Worm (Caenorhabditis elegans): ENCODE results near the gene T13H5.8.

Gene T13H5.8

DNA sequence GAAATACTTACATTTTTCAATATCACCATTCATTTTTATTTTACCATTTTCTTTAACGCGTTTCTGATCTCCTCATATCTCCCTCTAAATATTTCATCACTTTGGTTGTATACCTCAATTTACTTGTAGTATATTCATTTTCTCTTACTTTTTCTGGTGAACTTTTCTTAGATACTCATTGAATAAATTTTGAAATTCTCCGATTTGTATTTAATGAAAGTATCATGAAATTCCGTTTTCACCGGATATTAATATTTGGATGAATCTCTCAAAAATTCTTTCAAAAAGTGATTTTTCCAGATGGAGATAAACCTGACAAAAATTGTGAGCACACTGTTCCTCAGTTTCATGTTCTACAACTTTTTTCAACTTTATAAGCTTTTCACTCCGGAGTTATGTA, at the start of gene T13H5.8:
Gene T13H5.8, plus strand, starts transcription at position 301 of the 400 bp plus-strand sequence.
- TF ChIP-seq unc-39 (tag; optimal IDR thresholded peaks at IDR 0.05): no peak
- TF ChIP-seq egl-27 (tag; optimal IDR thresholded peaks at IDR 0.05): no peak
- TF ChIP-seq ama-1 (optimal IDR thresholded peaks at IDR 0.05): no peak
- TF ChIP-seq ceh-9 (tag; optimal IDR thresholded peaks at IDR 0.05): no peak
- TF ChIP-seq ztf-4 (tag; optimal IDR thresholded peaks at IDR 0.05): no peak
- no peak for TF ChIP-seq snpc-4 (tag; optimal IDR thresholded peaks at IDR 0.05)
- no peak for TF ChIP-seq fkh-10 (GFP tag; optimal IDR thresholded peaks at IDR 0.05)
- TF ChIP-seq ZK546.5 (tag; optimal IDR thresholded peaks at IDR 0.05): no peak
- no peak for TF ChIP-seq lin-15B (tag; optimal IDR thresholded peaks at IDR 0.05)
- no peak for TF ChIP-seq nfya-1 (tag; optimal IDR thresholded peaks at IDR 0.05; ENCODE audit: insufficient read depth)
- TF ChIP-seq ceh-16 (tag; optimal IDR thresholded peaks at IDR 0.05): no peak
- no peak for TF ChIP-seq pha-4 (tag; optimal IDR thresholded peaks at IDR 0.05)
- no peak for TF ChIP-seq unc-62 (GFP tag; optimal IDR thresholded peaks at IDR 0.05)
- TF ChIP-seq aly-2 (tag; optimal IDR thresholded peaks at IDR 0.05): no peak
- no peak for TF ChIP-seq nhr-11 (tag; optimal IDR thresholded peaks at IDR 0.05)

DNA sequence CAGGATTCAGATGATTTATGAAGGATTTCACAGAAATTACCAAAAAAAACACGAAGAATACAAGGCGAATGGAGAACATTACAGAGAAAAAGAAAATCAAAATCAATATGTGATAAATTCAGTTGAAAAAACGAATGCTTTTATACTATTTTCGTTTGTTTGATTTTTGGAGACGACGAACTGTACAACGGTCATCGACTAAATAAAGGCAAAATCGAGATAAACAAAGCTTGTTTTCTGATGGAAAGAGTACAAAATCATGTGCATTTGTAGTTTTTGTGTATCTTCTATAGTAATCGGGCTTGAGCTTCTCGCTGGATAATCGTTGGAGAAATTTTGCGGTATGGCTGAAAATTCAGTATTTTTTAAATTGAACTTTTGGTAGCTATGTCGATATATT, 47.2 kb upstream of the T13H5.8 start, which contains the start of gene M05D6.8:
Gene M05D6.8, minus strand, starts transcription at position 101 of the 400 bp plus-strand sequence.
- TF ChIP-seq R02D3.7 (tag; optimal IDR thresholded peaks at IDR 0.05): no peak
- TF ChIP-seq snpc-4 (tag; optimal IDR thresholded peaks at IDR 0.05): no peak
- no peak for TF ChIP-seq daf-12 (tag; optimal IDR thresholded peaks at IDR 0.05)
- TF ChIP-seq lin-39 (tag; optimal IDR thresholded peaks at IDR 0.05): no peak
- no peak for TF ChIP-seq skn-1 (tag; optimal IDR thresholded peaks at IDR 0.05)
- no peak for TF ChIP-seq ceh-16 (tag; optimal IDR thresholded peaks at IDR 0.05)
- no peak for TF ChIP-seq nhr-12 (tag; optimal IDR thresholded peaks at IDR 0.05)
- TF ChIP-seq mdl-1 (tag; optimal IDR thresholded peaks at IDR 0.05): no peak
- no peak for TF ChIP-seq nhr-23 (tag; optimal IDR thresholded peaks at IDR 0.05)
- TF ChIP-seq ceh-28 (tag; optimal IDR thresholded peaks at IDR 0.05): no peak
- no peak for TF ChIP-seq egl-5 (tag; optimal IDR thresholded peaks at IDR 0.05)
- TF ChIP-seq ztf-11 (tag; optimal IDR thresholded peaks at IDR 0.05): no peak
- no peak for TF ChIP-seq mml-1 (tag; optimal IDR thresholded peaks at IDR 0.05)
- no peak for TF ChIP-seq nhr-76 (tag; optimal IDR thresholded peaks at IDR 0.05)
- TF ChIP-seq eor-1 (tag; optimal IDR thresholded peaks at IDR 0.05): no peak
- TF ChIP-seq sea-2 (GFP tag; optimal IDR thresholded peaks at IDR 0.05): no peak
- no peak for TF ChIP-seq nhr-237 (tag; optimal IDR thresholded peaks at IDR 0.05)
- TF ChIP-seq lsy-12 (tag; optimal IDR thresholded peaks at IDR 0.05): no peak

DNA sequence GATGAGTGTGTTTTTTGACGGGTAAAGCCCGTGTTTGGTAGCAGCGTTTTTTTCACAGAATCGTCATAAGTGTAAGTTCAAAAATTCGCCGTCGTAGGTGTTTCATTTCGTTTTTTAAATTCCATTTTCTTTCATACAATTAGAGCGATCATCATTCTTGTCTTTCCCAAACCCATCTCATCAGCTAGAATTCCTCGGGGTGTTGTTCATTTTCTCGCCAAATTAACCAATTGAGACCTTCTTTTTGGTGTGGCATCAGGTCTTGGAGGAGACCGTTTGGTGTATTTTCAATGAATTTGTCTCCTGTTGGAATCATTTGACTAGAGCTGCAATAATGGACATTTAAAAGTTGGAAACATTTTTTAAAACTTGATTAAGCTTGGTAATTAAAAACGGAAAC, 45.4 kb upstream of the T13H5.8 start:
- TF ChIP-seq pha-4 (tag; optimal IDR thresholded peaks at IDR 0.05): no peak
- TF ChIP-seq egl-5 (tag; optimal IDR thresholded peaks at IDR 0.05): no peak
- no peak for TF ChIP-seq hmg-11 (tag; optimal IDR thresholded peaks at IDR 0.05)
- no peak for TF ChIP-seq ztf-11 (tag; optimal IDR thresholded peaks at IDR 0.05)
- TF ChIP-seq nhr-11 (tag; optimal IDR thresholded peaks at IDR 0.05): no peak
- TF ChIP-seq zag-1 (tag; optimal IDR thresholded peaks at IDR 0.05): no peak
- no peak for TF ChIP-seq sea-2 (GFP tag; optimal IDR thresholded peaks at IDR 0.05)
- TF ChIP-seq egl-27 (tag; optimal IDR thresholded peaks at IDR 0.05): no peak
- TF ChIP-seq ceh-16 (tag; optimal IDR thresholded peaks at IDR 0.05): no peak
- TF ChIP-seq eor-1 (tag; optimal IDR thresholded peaks at IDR 0.05): no peak
- TF ChIP-seq skn-1 (tag; optimal IDR thresholded peaks at IDR 0.05): no peak
- no peak for TF ChIP-seq ceh-9 (tag; optimal IDR thresholded peaks at IDR 0.05)
- TF ChIP-seq nfya-1 (tag; optimal IDR thresholded peaks at IDR 0.05; ENCODE audit: insufficient read depth): no peak
- no peak for TF ChIP-seq nhr-12 (tag; optimal IDR thresholded peaks at IDR 0.05)
- no peak for TF ChIP-seq daf-12 (tag; optimal IDR thresholded peaks at IDR 0.05)
- no peak for TF ChIP-seq ZK546.5 (tag; optimal IDR thresholded peaks at IDR 0.05)
- no peak for TF ChIP-seq lin-15B (tag; optimal IDR thresholded peaks at IDR 0.05)
- no peak for TF ChIP-seq jun-1 (tag; optimal IDR thresholded peaks at IDR 0.05)
- no peak for TF ChIP-seq nhr-77 (tag; optimal IDR thresholded peaks at IDR 0.05)

DNA sequence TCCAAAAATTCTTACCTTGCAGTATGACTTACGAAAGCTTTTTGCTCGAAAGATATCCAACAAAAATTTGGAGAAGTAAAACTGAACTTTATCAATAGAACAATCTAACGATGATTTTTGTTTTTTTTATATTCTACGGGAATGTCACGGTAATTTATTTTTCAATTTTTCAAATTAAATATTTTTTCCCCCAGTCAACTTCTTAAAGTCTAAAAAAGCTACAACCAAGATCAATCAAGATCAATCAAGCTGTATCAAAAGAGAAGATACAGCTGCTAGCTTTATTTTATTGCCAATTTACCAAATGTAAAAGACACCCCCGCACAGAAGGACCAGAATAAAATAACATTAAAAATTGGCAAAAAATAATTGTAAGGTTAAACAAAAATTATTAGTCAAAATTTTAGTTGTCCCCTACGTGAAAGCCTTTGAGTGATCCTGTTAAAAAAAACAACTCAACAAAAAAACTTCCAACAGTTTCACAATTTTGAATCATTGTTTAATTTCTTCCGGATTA, 42.9 kb upstream of the T13H5.8 start, which contains the start of the genes M05D6.1 and M05D6.3:
Gene M05D6.1, minus strand, starts transcription at position 101 of the 517 bp plus-strand sequence.
Gene M05D6.3, plus strand, starts transcription at position 467 of the 517 bp plus-strand sequence.
- TF ChIP-seq nhr-23 (tag; optimal IDR thresholded peaks at IDR 0.05): no peak
- no peak for TF ChIP-seq jun-1 (tag; optimal IDR thresholded peaks at IDR 0.05)
- no peak for TF ChIP-seq ztf-11 (tag; optimal IDR thresholded peaks at IDR 0.05)
- TF ChIP-seq ztf-4 (tag; optimal IDR thresholded peaks at IDR 0.05): no peak
- TF ChIP-seq skn-1 (tag; optimal IDR thresholded peaks at IDR 0.05): no peak
- no peak for TF ChIP-seq ceh-82 (tag; optimal IDR thresholded peaks at IDR 0.05)
- no peak for TF ChIP-seq nhr-77 (tag; optimal IDR thresholded peaks at IDR 0.05)
- no peak for TF ChIP-seq nhr-237 (tag; optimal IDR thresholded peaks at IDR 0.05)
- no peak for TF ChIP-seq fkh-10 (GFP tag; optimal IDR thresholded peaks at IDR 0.05)
